Worm (Caenorhabditis elegans): ENCODE measurements around the gene T05A7.11.
A peak's percentile ranks its signal among the peaks of the same experiment; 100 is the strongest.

The T05A7.11 gene

ce11 chrII:4710120-4710519 lies 44.9 kb upstream of the T05A7.11 start, which contains the start of gene tag-151 (continued):
- TF ChIP-seq mes-4 (tag; optimal IDR thresholded peaks at IDR 0.05) (no peak), B0336.3 (GFP tag; IDR thresholded peaks at IDR 0.05) (peak; percentile 66; the same call in 1 of the 2 replicates), repo-1 (tag; optimal IDR thresholded peaks at IDR 0.05) (peak; percentile 60), F22D6.2 (tag; optimal IDR thresholded peaks at IDR 0.05) (no peak), madf-6 (GFP tag; IDR thresholded peaks at IDR 0.05) (peak; percentile 40), nhr-90 (tag; optimal IDR thresholded peaks at IDR 0.05) (no peak), snpc-1.3 (tag; optimal IDR thresholded peaks at IDR 0.05; ENCODE audit: insufficient read depth) (no peak), D2030.7 (GFP tag; IDR thresholded peaks at IDR 0.05) (no peak), gei-17 (GFP tag; optimal IDR thresholded peaks at IDR 0.05) (no peak), aptf-3 (GFP tag; IDR thresholded peaks at IDR 0.05) (no peak), F23B12.7 (tag; optimal IDR thresholded peaks at IDR 0.05; ENCODE audit: insufficient read depth) (no peak), sdz-38 (tag; optimal IDR thresholded peaks at IDR 0.05) (no peak), lir-1 (GFP tag; conservative IDR thresholded peaks at IDR 0.05) (no peak), dox-1 (GFP tag; IDR thresholded peaks at IDR 0.05) (no peak), nfya-2 (GFP tag; IDR thresholded peaks at IDR 0.05) (0 out of 2 replicates have a peak, but pooled peaks have one; percentile 31), ceh-100 (GFP tag; IDR thresholded peaks at IDR 0.05) (no peak), ets-4 (GFP tag; optimal IDR thresholded peaks at IDR 0.05) (no peak), rpc-1 (optimal IDR thresholded peaks at IDR 0.05) (no peak), rpc-1 (tag; optimal IDR thresholded peaks at IDR 0.05) (no peak), lag-1 (GFP tag; IDR thresholded peaks at IDR 0.05) (no peak), hrde-1 (tag; optimal IDR thresholded peaks at IDR 0.05; ENCODE audit: borderline replicate concordance) (peak; percentile 77), Y53F4B.3 (GFP tag; IDR thresholded peaks at IDR 0.05) (no peak), cebp-2 (GFP tag; IDR thresholded peaks at IDR 0.05) (no peak), F57A8.1 (GFP tag; optimal IDR thresholded peaks at IDR 0.05) (no peak), sptf-2 (GFP tag; optimal IDR thresholded peaks at IDR 0.05) (no peak), xnd-1 (tag; optimal IDR thresholded peaks at IDR 0.05) (peak; percentile 23), ceh-27 (GFP tag; optimal IDR thresholded peaks at IDR 0.05) (no peak), lsl-1 (GFP tag; optimal IDR thresholded peaks at IDR 0.05) (no peak), Y53G8AR.9 (GFP tag; conservative IDR thresholded peaks at IDR 0.05) (0 out of 2 replicates have a peak, but pooled peaks have one; percentile 61), F49E8.2 (tag; optimal IDR thresholded peaks at IDR 0.05; ENCODE audit: insufficient read depth) (peak; percentile 24), ztf-3 (GFP tag; optimal IDR thresholded peaks at IDR 0.05) (no peak), lin-54 (GFP tag; optimal IDR thresholded peaks at IDR 0.05) (peak; percentile 43), lin-35 (GFP tag; optimal IDR thresholded peaks at IDR 0.05) (peak in 1 of 3 experiments; percentile 1), F39B2.1 (GFP tag; IDR thresholded peaks at IDR 0.05) (no peak), hmg-1.2 (GFP tag; IDR thresholded peaks at IDR 0.05) (no peak), snpc-3.4 (tag; optimal IDR thresholded peaks at IDR 0.05) (peak; percentile 66), hmg-20 (GFP tag; IDR thresholded peaks at IDR 0.05) (no peak), Y95B8A.8 (GFP tag; IDR thresholded peaks at IDR 0.05) (0 out of 2 replicates have a peak, but pooled peaks have one; percentile 8), nhr-80 (tag; optimal IDR thresholded peaks at IDR 0.05) (no peak), tlf-1 (GFP tag; optimal IDR thresholded peaks at IDR 0.05) (peak; percentile 9), zfh-2 (GFP tag; conservative IDR thresholded peaks at IDR 0.05) (no peak), Y79H2A.3 (GFP tag; conservative IDR thresholded peaks at IDR 0.05) (no peak), ama-1 (optimal IDR thresholded peaks at IDR 0.05) (no peak), ama-1 (GFP tag; optimal IDR thresholded peaks at IDR 0.05) (peak in 1 of 2 experiments; percentile 71), Y56A3A.18 (GFP tag; IDR thresholded peaks at IDR 0.05) (peak; percentile 73), T26A5.8 (tag; optimal IDR thresholded peaks at IDR 0.05) (no peak), Y67H2A.10 (GFP tag; conservative IDR thresholded peaks at IDR 0.05) (no peak), F57C9.4 (tag; optimal IDR thresholded peaks at IDR 0.05) (no peak), attf-6 (GFP tag; IDR thresholded peaks at IDR 0.05) (no peak), him-1 (tag; optimal IDR thresholded peaks at IDR 0.05) (peak; percentile 5)
